Fruit fly (Drosophila melanogaster) whole organism, embryonic: ENCODE data around the gene Cbl.

ENCODE experiments used
- Gug ChIP-seq: fragments of 200-800 bp; sonication (Bioruptor generic); IDR thresholded peaks from 4 replicates; pipeline ENCODE4 v1.3.6; 2022; ENCODE audit warnings: missing biosample characterization, missing genetic modification characterization
- Hmr ChIP-seq: fragments of 200-800 bp; sonication (Bioruptor generic); optimal IDR thresholded peaks from 3 replicates; lab custom pipeline; 2017; ENCODE audit warnings: mild to moderate bottlenecking, missing biosample characterization, missing genetic modification reagents, missing genetic modification characterization

DNA sequence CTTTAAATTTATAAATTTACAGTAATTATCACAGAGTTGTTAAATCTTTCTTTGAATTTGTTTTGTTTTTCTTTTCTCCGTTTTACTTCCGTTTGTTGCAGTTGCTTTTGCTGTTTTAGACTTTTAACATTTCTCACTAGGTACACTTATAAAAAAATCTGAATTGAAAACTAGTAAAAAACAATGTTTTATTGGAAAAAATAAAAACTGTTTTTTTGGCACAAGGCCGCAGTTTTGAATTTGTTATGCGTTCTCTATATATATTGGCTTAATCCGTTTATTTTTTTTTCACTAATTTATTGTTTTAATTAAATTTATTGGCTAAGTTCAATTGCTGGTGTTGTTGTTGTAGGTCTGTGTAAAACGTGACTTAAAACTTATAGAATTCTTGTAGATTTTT is 15.3 kb downstream of the Cbl start:
- TF ChIP-seq Gug (GFP tag; lab: Robert Waterston, UW) (no peak), Hmr (GFP tag; lab: Kevin White, UChicago) (no peak)
